Worm (Caenorhabditis elegans): ENCODE measurements around the gene sfxn-5.

DNA sequence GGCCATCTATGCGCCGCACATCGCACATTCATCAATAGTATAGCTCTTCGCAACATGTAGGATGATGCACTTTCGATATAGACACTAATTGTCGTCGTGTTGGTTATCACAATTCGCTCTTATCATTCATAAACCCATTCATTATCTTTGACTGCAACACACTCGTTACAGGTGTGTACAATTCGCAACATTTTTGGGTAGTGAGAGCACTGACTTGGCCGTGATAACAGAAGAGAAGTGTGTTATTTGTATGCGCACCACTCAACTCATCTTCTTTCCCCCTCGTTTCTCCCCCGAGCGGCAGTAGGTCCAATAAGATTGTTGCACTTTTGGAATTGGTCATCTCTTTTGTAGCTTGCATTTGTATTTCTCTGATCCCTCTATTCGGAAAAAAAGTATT, 22.4 kb upstream of the sfxn-5 start:
- TF ChIP-seq nhr-28 (tag; optimal IDR thresholded peaks at IDR 0.05), result no peak
- no peak for TF ChIP-seq unc-120 (tag; optimal IDR thresholded peaks at IDR 0.05; ENCODE audit: poor library complexity, severe bottlenecking)
- TF ChIP-seq unc-62 (GFP tag; optimal IDR thresholded peaks at IDR 0.05), result no peak
- no peak for TF ChIP-seq sem-2 (GFP tag; optimal IDR thresholded peaks at IDR 0.05)
- no peak for TF ChIP-seq lsy-2 (tag; optimal IDR thresholded peaks at IDR 0.05)
- no peak for TF ChIP-seq nhr-76 (tag; optimal IDR thresholded peaks at IDR 0.05)
- no peak for TF ChIP-seq unc-39 (tag; optimal IDR thresholded peaks at IDR 0.05)
- no peak for TF ChIP-seq lin-13 (tag; optimal IDR thresholded peaks at IDR 0.05)
- TF ChIP-seq lin-32 (GFP tag; optimal IDR thresholded peaks at IDR 0.05), result no peak
- TF ChIP-seq ces-1 (GFP tag; optimal IDR thresholded peaks at IDR 0.05), result no peak

Data from whole organism, mixed stage, embryonic.